Worm (Caenorhabditis elegans): ENCODE results near the gene F57A10.4.

DNA sequence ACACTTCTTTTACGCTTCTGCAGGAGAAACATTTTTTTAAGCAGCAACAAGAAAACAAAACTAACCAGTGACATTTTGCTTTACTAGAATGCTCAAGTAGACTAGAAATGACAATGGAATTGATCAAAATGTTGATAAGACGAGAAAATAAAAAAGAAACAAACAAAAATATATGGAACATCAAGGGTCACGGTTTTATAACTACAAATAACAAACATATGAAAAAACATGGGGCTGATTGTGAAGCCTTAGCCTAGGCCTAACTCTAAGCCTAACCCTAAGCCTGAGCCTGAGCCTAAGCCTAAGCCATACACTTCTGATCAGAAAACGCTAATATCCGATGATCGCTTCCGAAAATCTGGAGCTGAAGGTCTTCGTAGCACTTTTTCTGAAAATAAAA is 38.8 kb upstream of the F57A10.4 start, which contains the start of gene Y6E2A.10:
- TF ChIP-seq ztf-29 (GFP tag; IDR thresholded peaks at IDR 0.05) = no peak
- TF ChIP-seq flt-1 (GFP tag; IDR thresholded peaks at IDR 0.05) = no peak
- no peak for TF ChIP-seq ztf-23 (GFP tag; IDR thresholded peaks at IDR 0.05)
- TF ChIP-seq ref-1 (GFP tag; conservative IDR thresholded peaks at IDR 0.05) = no peak
- TF ChIP-seq tab-1 (GFP tag; IDR thresholded peaks at IDR 0.05) = no peak
- TF ChIP-seq cog-1 (tag; optimal IDR thresholded peaks at IDR 0.05) = no peak

Measured in whole organism, midembryonic.